Worm (Caenorhabditis elegans) whole organism, L1 larva: ENCODE data around the gene lin-36.

Experiments used
- C04F5.9 ChIP-seq: sonication (generic microtip); optimal IDR thresholded peaks from 2 replicates; lab custom pipeline; 2016; ENCODE audit warnings: missing genetic modification characterization, missing compliant biosample characterization
- C34B4.2 ChIP-seq: sonication (generic microtip); optimal IDR thresholded peaks from 2 replicates; lab custom pipeline; 2017; ENCODE audit warnings: mild to moderate bottlenecking, missing genetic modification characterization, missing compliant biosample characterization
- F16B12.6 ChIP-seq: fragments of 150-350 bp; optimal IDR thresholded peaks from 2 replicates; lab custom pipeline; 2014; ENCODE audit warnings: missing biosample characterization, missing genetic modification characterization
- aha-1 ChIP-seq: fragments of 150-350 bp; optimal IDR thresholded peaks from 2 replicates; lab custom pipeline; 2014; ENCODE audit warnings: missing biosample characterization, missing genetic modification characterization
- aly-2 ChIP-seq: fragments of 150-350 bp; optimal IDR thresholded peaks from 2 replicates; lab custom pipeline; 2014; ENCODE audit warnings: missing biosample characterization, missing genetic modification characterization
- ceh-63 ChIP-seq: fragments of 200-800 bp; sonication (Bioruptor generic); optimal IDR thresholded peaks from 2 replicates; lab custom pipeline; 2018; ENCODE audit warnings: mild to moderate bottlenecking, missing genetic modification characterization, missing compliant biosample characterization
- ceh-88 ChIP-seq: fragments of 200-800 bp; sonication (Bioruptor generic); IDR thresholded peaks from 2 replicates; pipeline ENCODE4 v1.3.6; 2022; ENCODE audit warnings: missing genetic modification characterization, missing compliant biosample characterization
- ces-1 ChIP-seq: fragments of 150-350 bp; optimal IDR thresholded peaks from 2 replicates; lab custom pipeline; 2014; ENCODE audit warnings: missing biosample characterization, missing genetic modification reagents, missing genetic modification characterization
- dpl-1 ChIP-seq, 3 experiments: fragments of 150-350 bp in 2 of 3; sonication (generic microtip) in 1 of 3; optimal IDR thresholded peaks; 2 replicates each; lab custom pipeline; 2014 to 2017; ENCODE audit warnings: missing biosample characterization in 3 of 3, missing genetic modification characterization in 3 of 3, missing genetic modification reagents in 3 of 3
- dsc-1 ChIP-seq: sonication (generic microtip); optimal IDR thresholded peaks from 2 replicates; lab custom pipeline; 2016; ENCODE audit warnings: mild to moderate bottlenecking, missing genetic modification characterization, missing compliant biosample characterization
- efl-1 ChIP-seq, 4 experiments: fragments of 150-350 bp; optimal IDR thresholded peaks in 3 of 4; peaks in 1 of 4; 1 replicate in 1 of 4; 2 replicates in 3 of 4; lab custom pipeline; 2014; ENCODE audit warnings: missing biosample characterization in 2 of 4, missing genetic modification characterization in 2 of 4, missing genetic modification reagents in 2 of 4
- egl-13 ChIP-seq: sonication (generic microtip); optimal IDR thresholded peaks from 2 replicates; lab custom pipeline; 2016; ENCODE audit warnings: missing genotype, missing genetic modification reagents, missing genetic modification characterization, missing compliant biosample characterization
- egl-27 ChIP-seq, 2 experiments: fragments of 150-350 bp in 1 of 2; sonication (generic microtip); optimal IDR thresholded peaks; 3 replicates each; lab custom pipeline; 2017 to 2018; ENCODE audit warnings: missing biosample characterization in 2 of 2, missing genetic modification characterization in 2 of 2, missing genetic modification reagents in 2 of 2
- elt-2 ChIP-seq: sonication (generic microtip); optimal IDR thresholded peaks from 2 replicates; lab custom pipeline; 2016; ENCODE audit warnings: missing genetic modification characterization, mild to moderate bottlenecking, inconsistent platforms, missing compliant biosample characterization, missing genetic modification reagents
- fkh-10 ChIP-seq: sonication (generic microtip); optimal IDR thresholded peaks from 2 replicates; lab custom pipeline; 2017; ENCODE audit warnings: missing biosample characterization, missing genetic modification reagents, missing genetic modification characterization
- fkh-4 ChIP-seq: sonication (generic microtip); optimal IDR thresholded peaks from 2 replicates; lab custom pipeline; 2016; ENCODE audit warnings: missing compliant biosample characterization, missing genetic modification characterization, borderline replicate concordance
- fkh-8 ChIP-seq: sonication (generic microtip); optimal IDR thresholded peaks from 2 replicates; lab custom pipeline; 2016; ENCODE audit warnings: mild to moderate bottlenecking, missing genetic modification characterization, missing compliant biosample characterization
- grh-1 ChIP-seq: fragments of 200-800 bp; sonication (Bioruptor generic); IDR thresholded peaks from 2 replicates; pipeline ENCODE4 v1.3.6; 2022; ENCODE audit warnings: missing genetic modification reagents, missing genetic modification characterization, missing compliant biosample characterization
- hlh-4 ChIP-seq: sonication (generic microtip); optimal IDR thresholded peaks from 2 replicates; lab custom pipeline; 2016; ENCODE audit warnings: mild to moderate bottlenecking, missing genetic modification characterization, missing compliant biosample characterization
- jun-1 ChIP-seq: fragments of 150-350 bp; optimal IDR thresholded peaks from 2 replicates; lab custom pipeline; 2014; ENCODE audit warnings: missing biosample characterization, missing genetic modification reagents, missing genetic modification characterization
- lin-13 ChIP-seq: fragments of 150-350 bp; optimal IDR thresholded peaks from 2 replicates; lab custom pipeline; 2014; ENCODE audit warnings: missing biosample characterization, missing genetic modification reagents, missing genetic modification characterization
- lin-14 ChIP-seq: fragments of 200-800 bp; sonication (Bioruptor generic); optimal IDR thresholded peaks from 2 replicates; lab custom pipeline; 2018; ENCODE audit warnings: mild to moderate bottlenecking, missing genetic modification characterization, moderate library complexity, missing compliant biosample characterization
- lin-39 ChIP-seq: fragments of 150-350 bp; optimal IDR thresholded peaks from 2 replicates; lab custom pipeline; 2014; ENCODE audit warnings: missing biosample characterization, missing genetic modification reagents, missing genetic modification characterization
- lir-3 ChIP-seq: sonication (generic microtip); optimal IDR thresholded peaks from 2 replicates; lab custom pipeline; 2016; ENCODE audit warnings: mild to moderate bottlenecking, missing genetic modification characterization, moderate library complexity, missing compliant biosample characterization; ENCODE audit not compliant: poor library complexity
- lsy-2 ChIP-seq, 2 experiments: fragments of 150-350 bp; optimal IDR thresholded peaks; 2 replicates each; lab custom pipeline; 2014; ENCODE audit warnings: missing biosample characterization in 2 of 2, missing genetic modification characterization in 2 of 2
- mab-9 ChIP-seq: fragments of 200-800 bp; sonication (Bioruptor generic); IDR thresholded peaks from 2 replicates; pipeline ENCODE4 v1.3.6; 2022; ENCODE audit warnings: missing genetic modification reagents, missing genetic modification characterization, missing compliant biosample characterization
- mef-2 ChIP-seq: fragments of 150-350 bp; optimal IDR thresholded peaks from 2 replicates; lab custom pipeline; 2014; ENCODE audit warnings: missing biosample characterization, missing genetic modification characterization
- nhr-11 ChIP-seq: fragments of 150-350 bp; optimal IDR thresholded peaks from 2 replicates; lab custom pipeline; 2014; ENCODE audit warnings: missing biosample characterization, missing genetic modification characterization
- nhr-12 ChIP-seq: sonication (generic microtip); optimal IDR thresholded peaks from 2 replicates; lab custom pipeline; 2017; ENCODE audit warnings: missing biosample characterization, missing genetic modification characterization
- nhr-20 ChIP-seq: sonication (generic microtip); optimal IDR thresholded peaks from 2 replicates; lab custom pipeline; 2016; ENCODE audit warnings: mild to moderate bottlenecking, missing genetic modification characterization, missing compliant biosample characterization
- nhr-237 ChIP-seq: fragments of 150-350 bp; optimal IDR thresholded peaks from 2 replicates; lab custom pipeline; 2014; ENCODE audit warnings: missing biosample characterization, missing genetic modification characterization
- nhr-28 ChIP-seq: fragments of 150-350 bp; optimal IDR thresholded peaks from 2 replicates; lab custom pipeline; 2014; ENCODE audit warnings: missing biosample characterization, missing genetic modification characterization
- nhr-47 ChIP-seq: sonication (generic microtip); optimal IDR thresholded peaks from 2 replicates; lab custom pipeline; 2016; ENCODE audit warnings: mild to moderate bottlenecking, missing genetic modification characterization, moderate library complexity, missing compliant biosample characterization
- nhr-71 ChIP-seq: sonication (generic microtip); optimal IDR thresholded peaks from 2 replicates; lab custom pipeline; 2016; ENCODE audit warnings: mild to moderate bottlenecking, missing genetic modification characterization, moderate library complexity, missing compliant biosample characterization
- nhr-76 ChIP-seq: sonication (generic microtip); optimal IDR thresholded peaks from 2 replicates; lab custom pipeline; 2017; ENCODE audit warnings: missing biosample characterization, missing genetic modification characterization
- nhr-77 ChIP-seq: fragments of 150-350 bp; optimal IDR thresholded peaks from 2 replicates; lab custom pipeline; 2014; ENCODE audit warnings: missing biosample characterization, missing genetic modification characterization
- nhr-85 ChIP-seq: sonication (generic microtip); peaks from one replicate; lab custom pipeline; 2016; ENCODE audit warnings: missing genetic modification characterization, inconsistent platforms, missing compliant biosample characterization
- nhr-90 ChIP-seq: sonication (generic microtip); optimal IDR thresholded peaks from 2 replicates; lab custom pipeline; 2016; ENCODE audit warnings: mild to moderate bottlenecking, missing genetic modification characterization, missing compliant biosample characterization; ENCODE audit not compliant: poor library complexity
- rnt-1 ChIP-seq: sonication (generic microtip); optimal IDR thresholded peaks from 2 replicates; lab custom pipeline; 2016; ENCODE audit warnings: mild to moderate bottlenecking, missing genetic modification characterization, moderate library complexity, missing compliant biosample characterization
- snpc-4 ChIP-seq: fragments of 150-350 bp; optimal IDR thresholded peaks from 2 replicates; lab custom pipeline; 2014; ENCODE audit warnings: missing biosample characterization, missing genetic modification characterization
- snu-23 ChIP-seq: sonication (generic microtip); optimal IDR thresholded peaks from 2 replicates; lab custom pipeline; 2016; ENCODE audit warnings: missing genetic modification characterization, missing compliant biosample characterization
- sox-4 ChIP-seq: sonication (generic microtip); optimal IDR thresholded peaks from 2 replicates; lab custom pipeline; 2016; ENCODE audit warnings: missing genetic modification characterization, missing compliant biosample characterization
- sup-37 ChIP-seq: fragments of 200-800 bp; sonication (Bioruptor generic); optimal IDR thresholded peaks from 2 replicates; lab custom pipeline; 2018; ENCODE audit warnings: mild to moderate bottlenecking, missing genetic modification characterization, missing compliant biosample characterization
- tbx-2 ChIP-seq: sonication (generic microtip); optimal IDR thresholded peaks from 2 replicates; lab custom pipeline; 2016; ENCODE audit warnings: missing genetic modification characterization, missing compliant biosample characterization
- tlp-1 ChIP-seq: fragments of 150-350 bp; optimal IDR thresholded peaks from 2 replicates; lab custom pipeline; 2014; ENCODE audit warnings: missing biosample characterization, missing genetic modification characterization
- unc-30 ChIP-seq: sonication (generic microtip); optimal IDR thresholded peaks from 2 replicates; lab custom pipeline; 2017; ENCODE audit warnings: missing biosample characterization, missing genetic modification characterization
- unc-62 ChIP-seq: fragments of 150-350 bp; optimal IDR thresholded peaks from 2 replicates; lab custom pipeline; 2014; ENCODE audit warnings: missing biosample characterization, missing genetic modification reagents, missing genetic modification characterization
- unc-98 ChIP-seq: fragments of 200-800 bp; sonication (Bioruptor generic); IDR thresholded peaks from 2 replicates; pipeline ENCODE4 v1.3.6; 2022; ENCODE audit warnings: missing genetic modification characterization, missing compliant biosample characterization
- vab-15 ChIP-seq: sonication (generic microtip); optimal IDR thresholded peaks from 2 replicates; lab custom pipeline; 2017; ENCODE audit warnings: missing genotype, mild to moderate bottlenecking, missing genetic modification characterization, missing compliant biosample characterization
- xbp-1 ChIP-seq: sonication (generic microtip); optimal IDR thresholded peaks from 2 replicates; lab custom pipeline; 2016; ENCODE audit warnings: missing genetic modification characterization, missing compliant biosample characterization
- zag-1 ChIP-seq: fragments of 150-350 bp; optimal IDR thresholded peaks from 2 replicates; lab custom pipeline; 2014; ENCODE audit warnings: missing biosample characterization, missing genetic modification characterization
- ztf-11 ChIP-seq, 2 experiments: sonication (generic microtip); optimal IDR thresholded peaks; 2 replicates each; lab custom pipeline; 2016 to 2017; ENCODE audit warnings: missing genetic modification characterization in 2 of 2, missing biosample characterization in 1 of 2, missing compliant biosample characterization in 1 of 2

Gene lin-36

ce11 chrIII:8043784-8044183, 23.1 kb upstream of the lin-36 start (continued):
- TF ChIP-seq nhr-71 (tag; lab: Kevin White, UChicago) (peak; percentile 98), F16B12.6 (tag; lab: Kevin White, UChicago) (peak; percentile 80), nhr-77 (tag; lab: Kevin White, UChicago) (peak; percentile 99), snu-23 (peak; percentile 99), nhr-76 (tag; lab: Kevin White, UChicago) (peak; percentile 17), ces-1 (GFP tag; lab: Kevin White, UChicago) (peak; percentile 92), snpc-4 (tag; lab: Kevin White, UChicago) (peak; percentile 79), tlp-1 (tag; lab: Kevin White, UChicago) (no peak), lsy-2 (tag; optimal IDR thresholded peaks at IDR 0.05; lab: Kevin White, UChicago) (peak; percentile 96 to 98), tbx-2 (tag; lab: Kevin White, UChicago) (peak; percentile 95), xbp-1 (peak; percentile 96), nhr-28 (tag; lab: Kevin White, UChicago) (no peak), grh-1 (peak; percentile 75), dsc-1 (peak; percentile 97), elt-2 (tag; lab: Kevin White, UChicago) (peak; percentile 75), vab-15 (peak; percentile 99), unc-62 (GFP tag; lab: Kevin White, UChicago) (peak; percentile 50), unc-30 (tag; lab: Kevin White, UChicago) (no peak), ceh-63 (peak; percentile 95), aly-2 (tag; lab: Kevin White, UChicago) (peak; percentile 89), lin-13 (GFP tag; lab: Kevin White, UChicago) (peak; percentile 98), zag-1 (tag; lab: Kevin White, UChicago) (peak; percentile 97), sup-37 (GFP tag; lab: Kevin White, UChicago) (peak; percentile 39), jun-1 (tag; lab: Kevin White, UChicago) (peak; percentile 97), lin-14 (GFP tag; lab: Kevin White, UChicago) (peak; percentile 98), hlh-4 (tag; lab: Kevin White, UChicago) (no peak), egl-27 (tag; optimal IDR thresholded peaks at IDR 0.05; lab: Kevin White, UChicago) (peak; percentile 83 to 97), rnt-1 (tag; lab: Kevin White, UChicago) (peak; percentile 99), dpl-1 (GFP tag; optimal IDR thresholded peaks at IDR 0.05; lab: Kevin White, UChicago) (peak; percentile 92 to 93 (median 92)), lir-3 (peak; percentile 97), aha-1 (tag; lab: Kevin White, UChicago) (peak; percentile 54), ztf-11 (tag; optimal IDR thresholded peaks at IDR 0.05; lab: Kevin White, UChicago) (peak in 1 of 2 experiments; percentile 93), mab-9 (GFP tag; lab: Robert Waterston, UW) (peak; percentile 86), nhr-47 (tag; lab: Kevin White, UChicago) (peak; percentile 96), ceh-88 (GFP tag; lab: Robert Waterston, UW) (peak; percentile 92), nhr-12 (tag; lab: Kevin White, UChicago) (no peak), efl-1 (optimal IDR thresholded peaks at IDR 0.05; lab: Kevin White, UChicago) (peak; percentile 96 to 98), efl-1 (GFP tag; optimal IDR thresholded peaks at IDR 0.05 in 1 of 2; lab: Kevin White, UChicago) (peak; percentile 87 to 98), nhr-11 (peak; percentile 80), nhr-237 (tag; lab: Kevin White, UChicago) (peak; percentile 96), C34B4.2 (tag; lab: Kevin White, UChicago) (no peak), sox-4 (tag; lab: Kevin White, UChicago) (peak; percentile 85), nhr-20 (tag; lab: Kevin White, UChicago) (peak; percentile 97), fkh-8 (peak; percentile 99), fkh-4 (peak; percentile 79), fkh-10 (GFP tag; lab: Kevin White, UChicago) (peak; percentile 99), nhr-85 (tag; lab: Kevin White, UChicago) (peak; percentile 95), nhr-90 (peak; percentile 96), unc-98 (GFP tag; lab: Robert Waterston, UW) (peak; percentile 86), C04F5.9 (tag; lab: Kevin White, UChicago) (peak; percentile 91), lin-39 (tag; lab: Kevin White, UChicago) (peak; percentile 69), egl-13 (peak; percentile 86), mef-2 (tag; lab: Kevin White, UChicago) (peak; percentile 69)
